Worm (Caenorhabditis elegans): ENCODE data around the gene C34D4.2.

ce11 chrIV:7156356-7156755 lies 1.9 kb downstream of the C34D4.2 start, which contains the start of gene maph-9:
- TF ChIP-seq nhr-237 (tag; optimal IDR thresholded peaks at IDR 0.05) (no peak), ham-2 (GFP tag; optimal IDR thresholded peaks at IDR 0.05) (no peak)
